Fruit fly (Drosophila melanogaster): Measurements from ENCODE around the gene Cpr30F.
A peak's percentile ranks its signal among the peaks of the same experiment; 100 is the strongest.

Gene Cpr30F

DNA sequence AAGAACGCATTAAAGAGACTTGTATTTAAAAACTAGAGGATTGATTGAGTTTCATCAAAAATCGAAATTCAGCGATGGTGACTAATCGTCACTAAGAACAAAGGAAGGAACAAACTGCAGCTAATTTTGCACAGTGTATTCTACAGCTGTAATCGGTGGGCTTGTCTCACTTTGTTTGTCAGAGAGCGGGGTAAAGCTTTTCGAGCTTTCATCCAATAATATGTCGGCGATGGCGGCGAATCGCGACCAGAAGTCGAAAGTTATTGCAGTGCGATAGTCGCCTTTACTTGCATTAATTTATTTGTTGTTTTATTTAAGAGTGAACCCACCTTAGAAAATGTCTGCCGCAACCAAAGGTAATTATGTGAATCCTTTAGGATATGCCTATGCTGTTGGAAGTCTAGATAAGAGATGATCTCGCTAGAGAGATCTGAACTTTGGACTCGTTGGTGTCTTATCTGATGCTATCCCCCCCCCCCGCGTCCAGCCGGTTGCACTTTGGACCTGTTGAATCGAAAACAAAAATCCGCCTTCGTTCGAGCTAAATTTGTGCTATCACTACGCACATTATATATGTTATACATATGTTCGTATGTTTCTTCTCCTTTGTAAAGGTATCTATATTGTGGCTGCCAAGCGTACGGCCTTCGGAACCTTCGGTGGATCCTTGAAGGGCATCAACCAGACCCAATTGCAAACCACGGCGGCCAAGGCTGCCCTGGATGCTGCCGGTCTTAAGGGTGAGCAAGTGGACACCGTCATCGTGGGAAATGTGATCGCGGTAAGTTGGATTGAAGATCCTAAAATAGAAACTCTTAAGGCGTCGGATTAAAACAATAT, 17.7 kb downstream of the Cpr30F start, which contains the start of gene yip2 (continued):
- TF ChIP-seq CG15336 (GFP tag; IDR thresholded peaks at IDR 0.05): peak; percentile 94
- TF ChIP-seq CG10631 (GFP tag; optimal IDR thresholded peaks at IDR 0.05): peak; percentile 58
- TF ChIP-seq Ets96B (tag; optimal IDR thresholded peaks at IDR 0.05): peak; percentile 87
- TF ChIP-seq CG11902 (GFP tag; optimal IDR thresholded peaks at IDR 0.05): no peak
- no peak for TF ChIP-seq Sox15 (GFP tag; optimal IDR thresholded peaks at IDR 0.05)
- peak; percentile 98 for TF ChIP-seq CG10669 (GFP tag; optimal IDR thresholded peaks at IDR 0.05)
- peak; percentile 54 for TF ChIP-seq CG31627 (GFP tag; optimal IDR thresholded peaks at IDR 0.05)
- TF ChIP-seq Smox (GFP tag; optimal IDR thresholded peaks at IDR 0.05): peak; percentile 57
- TF ChIP-seq vri (GFP tag; optimal IDR thresholded peaks at IDR 0.05): peak; percentile 82
- TF ChIP-seq Lpt (GFP tag; optimal IDR thresholded peaks at IDR 0.05): peak; percentile 95
- TF ChIP-seq spab (GFP tag; optimal IDR thresholded peaks at IDR 0.05): peak; percentile 99
- peak; percentile 96 for TF ChIP-seq fd85E (GFP tag; optimal IDR thresholded peaks at IDR 0.05)
- peak; percentile 39 for TF ChIP-seq fd59A (GFP tag; optimal IDR thresholded peaks at IDR 0.05)
- peak; percentile 99 for TF ChIP-seq CG16779 (tag; optimal IDR thresholded peaks at IDR 0.05)
- peak; percentile 93 for TF ChIP-seq Sox14 (GFP tag; optimal IDR thresholded peaks at IDR 0.05)
- TF ChIP-seq salr (GFP tag; optimal IDR thresholded peaks at IDR 0.05): peak; percentile 91 to 93
- peak; percentile 87 for TF ChIP-seq Met (GFP tag; optimal IDR thresholded peaks at IDR 0.05)
- TF ChIP-seq pdm3 (GFP tag; optimal IDR thresholded peaks at IDR 0.05): peak; percentile 80
- peak; percentile 18 for TF ChIP-seq Ets21C (GFP tag; optimal IDR thresholded peaks at IDR 0.05)
- peak; percentile 84 for TF ChIP-seq esn (GFP tag; optimal IDR thresholded peaks at IDR 0.05)
- TF ChIP-seq eg (GFP tag; IDR thresholded peaks at IDR 0.05): peak; percentile 91
- TF ChIP-seq dac (GFP tag; optimal IDR thresholded peaks at IDR 0.05): peak; percentile 75
- peak; percentile 66 for TF ChIP-seq lz (GFP tag; optimal IDR thresholded peaks at IDR 0.05)
- TF ChIP-seq Eip75B (GFP tag; optimal IDR thresholded peaks at IDR 0.05): peak; percentile 82
- peak; percentile 59 for TF ChIP-seq CG34406 (GFP tag; optimal IDR thresholded peaks at IDR 0.05)
- peak; percentile 96 for TF ChIP-seq CG1621 (tag; optimal IDR thresholded peaks at IDR 0.05)
- peak; percentile 100 for TF ChIP-seq ss (GFP tag; optimal IDR thresholded peaks at IDR 0.05)
- TF ChIP-seq net (GFP tag; optimal IDR thresholded peaks at IDR 0.05): peak; percentile 98
- TF ChIP-seq Eip78C (GFP tag): peak; percentile 86

DNA sequence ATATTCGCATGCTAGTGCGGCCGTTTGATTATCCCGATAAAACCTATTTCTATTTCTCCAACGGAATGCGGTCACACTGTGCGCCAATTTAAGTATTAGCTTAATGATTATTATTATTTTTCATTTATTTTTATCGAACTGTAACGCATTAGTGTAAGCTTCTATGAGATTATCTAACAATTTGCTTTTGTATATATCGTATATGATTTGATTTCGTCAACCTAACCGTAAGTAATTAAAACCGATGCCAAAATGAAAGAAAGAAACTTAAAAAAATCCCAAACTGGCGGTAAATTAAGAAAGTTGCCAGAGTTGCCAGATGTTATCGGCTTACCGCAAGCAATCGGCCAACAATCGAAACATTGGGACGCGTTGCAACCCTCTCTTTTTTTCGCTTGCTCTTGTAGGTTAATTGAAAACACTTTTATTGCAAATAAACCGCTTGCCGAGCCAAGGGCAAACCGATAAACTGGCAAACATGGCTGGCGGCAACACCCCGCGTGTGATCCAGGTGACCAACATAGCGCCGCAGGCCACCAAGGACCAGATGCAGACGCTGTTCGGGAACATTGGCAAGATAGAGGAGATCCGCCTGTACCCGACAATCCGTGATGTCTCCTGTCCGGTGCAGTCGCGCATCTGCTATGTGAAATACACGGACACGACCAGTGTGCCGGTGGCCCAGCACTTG, 20.2 kb downstream of the Cpr30F start, which contains the start of the genes Etl1 and Srp54:
Etl1 (minus strand) TSS at position 39 of the 691 bp plus-strand sequence.
Srp54 (plus strand) TSS at position 342 of the 691 bp plus-strand sequence.
- peak; percentile 11 for TF ChIP-seq esn (GFP tag; optimal IDR thresholded peaks at IDR 0.05)
- TF ChIP-seq eg (GFP tag; IDR thresholded peaks at IDR 0.05): no peak
- TF ChIP-seq CG3919 (GFP tag; optimal IDR thresholded peaks at IDR 0.05): peak; percentile 22
- TF ChIP-seq CG3032 (tag; optimal IDR thresholded peaks at IDR 0.05): peak; percentile 5
- peak; percentile 17 for TF ChIP-seq Sox14 (GFP tag; optimal IDR thresholded peaks at IDR 0.05)
- TF ChIP-seq CG8119 (GFP tag; IDR thresholded peaks at IDR 0.05): no peak
- TF ChIP-seq lz (GFP tag; optimal IDR thresholded peaks at IDR 0.05): peak; percentile 3
- peak; percentile 52 for TF ChIP-seq Eip78C (GFP tag)

DNA sequence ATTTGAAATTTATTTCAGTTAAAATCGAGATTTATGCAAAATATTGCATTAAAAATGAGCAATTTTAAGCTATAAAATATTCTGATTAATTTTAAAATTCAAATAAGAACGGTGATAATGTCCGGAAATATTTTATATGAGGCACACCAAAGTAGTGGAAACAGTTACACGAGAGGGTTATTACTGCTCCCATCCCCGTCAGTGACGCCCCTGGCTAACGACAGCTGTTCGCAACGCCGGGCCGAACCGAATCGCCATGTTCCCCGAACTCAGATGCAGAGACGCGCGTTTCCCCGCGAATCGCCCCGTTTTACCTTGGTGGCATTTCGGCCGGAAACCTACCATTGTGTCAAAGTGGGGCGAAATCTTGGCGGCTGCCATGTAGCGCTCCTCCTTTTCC, 21.2 kb downstream of the Cpr30F start:
- TF ChIP-seq Hr4 (GFP tag; optimal IDR thresholded peaks at IDR 0.05): peak; percentile 67
- TF ChIP-seq pdm3 (GFP tag; optimal IDR thresholded peaks at IDR 0.05): peak; percentile 28
- TF ChIP-seq acj6 (GFP tag; optimal IDR thresholded peaks at IDR 0.05): peak; percentile 1
- TF ChIP-seq spab (GFP tag; optimal IDR thresholded peaks at IDR 0.05): no peak
- TF ChIP-seq cyc (GFP tag; optimal IDR thresholded peaks at IDR 0.05): peak; percentile 9
- 0 out of 2 replicates have a peak, but pooled peaks have one; percentile 13 for TF ChIP-seq Gug (GFP tag; IDR thresholded peaks at IDR 0.05)
- no peak for TF ChIP-seq CG4318 (GFP tag; optimal IDR thresholded peaks at IDR 0.05)
- TF ChIP-seq CG6163 (GFP tag; IDR thresholded peaks at IDR 0.05): peak; percentile 49; the same call in 2 of the 3 replicates
- no peak for TF ChIP-seq CG7368 (GFP tag; optimal IDR thresholded peaks at IDR 0.05)
- TF ChIP-seq lz (GFP tag; optimal IDR thresholded peaks at IDR 0.05): peak; percentile 40
- peak; percentile 13 for TF ChIP-seq Hr39 (GFP tag; optimal IDR thresholded peaks at IDR 0.05)
- peak; percentile 16 for TF ChIP-seq Eip75B (GFP tag; optimal IDR thresholded peaks at IDR 0.05)
- no peak for TF ChIP-seq CG31627 (GFP tag; optimal IDR thresholded peaks at IDR 0.05)
- no peak for TF ChIP-seq topi (GFP tag; optimal IDR thresholded peaks at IDR 0.05)
- TF ChIP-seq CG32006 (GFP tag; optimal IDR thresholded peaks at IDR 0.05): peak; percentile 7
- peak; percentile 37 for TF ChIP-seq net (GFP tag; optimal IDR thresholded peaks at IDR 0.05)
- peak; percentile 8 for TF ChIP-seq Met (GFP tag; optimal IDR thresholded peaks at IDR 0.05)
- TF ChIP-seq Eip78C (GFP tag): peak; percentile 43
- TF ChIP-seq achi (GFP tag; optimal IDR thresholded peaks at IDR 0.05): peak; percentile 6
- TF ChIP-seq CG6792 (GFP tag; optimal IDR thresholded peaks at IDR 0.05): no peak
- peak; percentile 80 for TF ChIP-seq eg (GFP tag; IDR thresholded peaks at IDR 0.05)
- TF ChIP-seq Smox (GFP tag; optimal IDR thresholded peaks at IDR 0.05): peak; percentile 13
- no peak for TF ChIP-seq svp (GFP tag)

Data from whole organism, prepupa.